Worm (Caenorhabditis elegans): ENCODE measurements around the gene str-16.

- no peak for TF ChIP-seq aly-1 (tag; optimal IDR thresholded peaks at IDR 0.05)
- TF ChIP-seq F13C5.2 (tag; optimal IDR thresholded peaks at IDR 0.05): peak; percentile 5
- TF ChIP-seq ama-1 (optimal IDR thresholded peaks at IDR 0.05): no peak
- TF ChIP-seq ceh-36 (tag; optimal IDR thresholded peaks at IDR 0.05): no peak
- no peak for TF ChIP-seq hmbx-1 (tag; optimal IDR thresholded peaks at IDR 0.05)
- no peak for TF ChIP-seq ets-7 (tag; optimal IDR thresholded peaks at IDR 0.05)
- peak; percentile 39; the same call in 1 of the 2 replicates for TF ChIP-seq tbx-11 (GFP tag; IDR thresholded peaks at IDR 0.05)
- no peak for TF ChIP-seq tbx-37 (GFP tag; conservative IDR thresholded peaks at IDR 0.05)
- no peak for TF ChIP-seq pes-1 (GFP tag; IDR thresholded peaks at IDR 0.05)
Observed at ce11 chrV:3194952-3195450, 41.7 kb upstream of the str-16 start, which contains the start of gene Y73C8B.2.

All from whole organism, early embryonic.